Worm (Caenorhabditis elegans): ENCODE measurements around the gene B0432.7.

B0432.7 gene

DNA sequence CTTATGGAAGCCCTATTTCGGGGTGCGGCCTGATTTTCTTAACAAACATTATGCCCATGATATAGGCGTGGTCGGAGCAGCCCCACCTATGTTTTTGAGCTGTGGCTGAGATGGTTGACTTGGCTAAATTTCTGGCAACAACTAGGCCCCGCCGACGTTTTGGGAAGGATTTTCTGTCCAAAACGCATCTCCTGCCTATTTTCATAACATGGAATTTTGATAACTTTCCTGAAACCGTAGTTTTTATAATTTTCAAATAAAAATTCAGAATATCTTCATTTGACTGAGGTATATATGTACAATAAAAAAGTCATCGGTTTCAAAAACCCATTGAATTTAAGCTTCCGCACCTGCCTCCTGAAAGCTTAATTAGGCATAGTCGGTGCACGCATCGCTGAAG, 47.4 kb upstream of the B0432.7 start:
- TF ChIP-seq ama-1 (optimal IDR thresholded peaks at IDR 0.05), result peak; percentile 85
- TF ChIP-seq unc-30 (tag; optimal IDR thresholded peaks at IDR 0.05), result no peak
- no peak for TF ChIP-seq ceh-88 (GFP tag; IDR thresholded peaks at IDR 0.05)
- no peak for TF ChIP-seq sptf-1 (tag; optimal IDR thresholded peaks at IDR 0.05)
- TF ChIP-seq efl-1 (optimal IDR thresholded peaks at IDR 0.05), result no peak
- peak in 1 of 2 experiments; percentile 80 for TF ChIP-seq efl-1 (GFP tag; optimal IDR thresholded peaks at IDR 0.05 in 1 of 2)
- no peak for TF ChIP-seq aha-1 (tag; optimal IDR thresholded peaks at IDR 0.05)
- TF ChIP-seq hlh-17 (GFP tag; optimal IDR thresholded peaks at IDR 0.05; ENCODE audit: borderline replicate concordance), result no peak
- no peak for TF ChIP-seq lin-13 (GFP tag; optimal IDR thresholded peaks at IDR 0.05)
- no peak for TF ChIP-seq egl-27 (tag; optimal IDR thresholded peaks at IDR 0.05)
- no peak for TF ChIP-seq F16B12.6 (tag; optimal IDR thresholded peaks at IDR 0.05)
- no peak for TF ChIP-seq unc-98 (GFP tag; IDR thresholded peaks at IDR 0.05)

- TF ChIP-seq F16B12.6 (tag; optimal IDR thresholded peaks at IDR 0.05) (no peak), ceh-88 (GFP tag; IDR thresholded peaks at IDR 0.05) (no peak), efl-1 (optimal IDR thresholded peaks at IDR 0.05) (no peak), efl-1 (GFP tag; optimal IDR thresholded peaks at IDR 0.05 in 1 of 2) (peak in 1 of 2 experiments; percentile 57)
Observed at ce11 chrII:320783-321182, 47.0 kb upstream of the B0432.7 start.

DNA sequence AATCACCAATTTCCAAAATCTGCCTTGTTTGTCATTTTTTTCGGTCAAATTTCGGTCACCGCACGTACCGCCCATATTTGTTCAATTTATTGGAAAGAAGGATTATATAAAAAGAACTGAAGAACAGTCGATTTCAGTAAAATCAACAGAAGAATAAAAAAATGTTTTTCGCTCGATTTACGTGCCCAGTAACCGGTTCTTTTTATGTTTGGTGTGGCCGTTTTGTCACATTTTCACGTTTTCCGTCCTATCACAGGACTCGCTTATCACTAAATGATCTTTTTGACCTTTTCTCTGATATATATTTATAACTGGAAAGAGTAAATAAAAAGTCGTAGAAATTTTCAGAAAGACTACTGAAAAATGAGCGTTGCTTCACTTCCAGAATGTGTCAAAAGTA, 45.7 kb upstream of the B0432.7 start, which contains the start of gene far-7:
TSS of gene far-7 (plus strand) at position 331 of the 400 bp plus-strand sequence.
- TF ChIP-seq efl-1 (optimal IDR thresholded peaks at IDR 0.05), result no peak
- TF ChIP-seq efl-1 (GFP tag; optimal IDR thresholded peaks at IDR 0.05 in 1 of 2), result peak in 1 of 2 experiments; percentile 12
- no peak for TF ChIP-seq hlh-17 (GFP tag; optimal IDR thresholded peaks at IDR 0.05; ENCODE audit: borderline replicate concordance)
- TF ChIP-seq nhr-20 (tag; optimal IDR thresholded peaks at IDR 0.05), result peak; percentile 46
- TF ChIP-seq blmp-1 (tag; optimal IDR thresholded peaks at IDR 0.05), result peak; percentile 47
- TF ChIP-seq tlp-1 (tag; optimal IDR thresholded peaks at IDR 0.05), result no peak
- no peak for TF ChIP-seq egl-13 (tag; optimal IDR thresholded peaks at IDR 0.05)
- TF ChIP-seq nhr-12 (tag; optimal IDR thresholded peaks at IDR 0.05), result no peak
- peak; percentile 15 for TF ChIP-seq nhr-71 (tag; optimal IDR thresholded peaks at IDR 0.05)
- TF ChIP-seq mdl-1 (tag; optimal IDR thresholded peaks at IDR 0.05), result peak in 1 of 2 experiments; percentile 35
- no peak for TF ChIP-seq hpl-2 (GFP tag; optimal IDR thresholded peaks at IDR 0.05)
- no peak for TF ChIP-seq fkh-10 (GFP tag; optimal IDR thresholded peaks at IDR 0.05)
- TF ChIP-seq pqm-1 (tag; optimal IDR thresholded peaks at IDR 0.05), result no peak
- TF ChIP-seq lin-15B (tag; optimal IDR thresholded peaks at IDR 0.05), result no peak
- peak; percentile 36; the same call in 1 of the 2 replicates for TF ChIP-seq grh-1 (GFP tag; IDR thresholded peaks at IDR 0.05)
- peak; percentile 53 for TF ChIP-seq ama-1 (optimal IDR thresholded peaks at IDR 0.05)
- no peak for TF ChIP-seq ceh-82 (tag; optimal IDR thresholded peaks at IDR 0.05)
- TF ChIP-seq hlh-4 (tag; optimal IDR thresholded peaks at IDR 0.05), result no peak
- TF ChIP-seq ces-1 (GFP tag; optimal IDR thresholded peaks at IDR 0.05), result no peak
- TF ChIP-seq Y116A8C.19 (tag; optimal IDR thresholded peaks at IDR 0.05; ENCODE audit: borderline replicate concordance), result no peak
- no peak for TF ChIP-seq mef-2 (tag; optimal IDR thresholded peaks at IDR 0.05)
- TF ChIP-seq nhr-90 (tag; optimal IDR thresholded peaks at IDR 0.05; ENCODE audit: poor library complexity), result peak; percentile 36
- TF ChIP-seq C34B4.2 (tag; optimal IDR thresholded peaks at IDR 0.05), result no peak
- TF ChIP-seq tbx-2 (tag; optimal IDR thresholded peaks at IDR 0.05), result peak; percentile 7
- no peak for TF ChIP-seq nhr-77 (tag; optimal IDR thresholded peaks at IDR 0.05)
- no peak for TF ChIP-seq zip-4 (GFP tag; optimal IDR thresholded peaks at IDR 0.05)
- TF ChIP-seq elt-3 (tag; optimal IDR thresholded peaks at IDR 0.05), result peak in 2 of 6 experiments; percentile 16 to 50
- no peak for TF ChIP-seq skn-1 (tag; optimal IDR thresholded peaks at IDR 0.05)
- TF ChIP-seq jun-1 (tag; optimal IDR thresholded peaks at IDR 0.05), result no peak
- peak; percentile 58 for TF ChIP-seq lin-14 (GFP tag; optimal IDR thresholded peaks at IDR 0.05)
- TF ChIP-seq sox-4 (tag; optimal IDR thresholded peaks at IDR 0.05), result no peak
- TF ChIP-seq sptf-1 (tag; optimal IDR thresholded peaks at IDR 0.05), result no peak
- TF ChIP-seq nhr-85 (tag), result peak; percentile 66
- TF ChIP-seq fkh-4 (tag; optimal IDR thresholded peaks at IDR 0.05; ENCODE audit: borderline replicate concordance), result no peak
- TF ChIP-seq lin-35 (GFP tag; optimal IDR thresholded peaks at IDR 0.05), result peak in 1 of 2 experiments; percentile 41
- TF ChIP-seq aly-2 (tag; optimal IDR thresholded peaks at IDR 0.05), result no peak
- TF ChIP-seq nhr-76 (tag; optimal IDR thresholded peaks at IDR 0.05), result no peak
- TF ChIP-seq snu-23 (GFP tag; optimal IDR thresholded peaks at IDR 0.05), result peak; percentile 57

Measured in whole organism, L1 larva.